Worm (Caenorhabditis elegans): ENCODE results near the gene nhr-102.

- TF ChIP-seq pha-4 (tag; optimal IDR thresholded peaks at IDR 0.05) (no peak), nhr-237 (tag; optimal IDR thresholded peaks at IDR 0.05) (no peak), elt-3 (tag; optimal IDR thresholded peaks at IDR 0.05) (no peak), snpc-4 (tag; optimal IDR thresholded peaks at IDR 0.05) (no peak), nhr-76 (tag; optimal IDR thresholded peaks at IDR 0.05) (no peak), nhr-12 (tag; optimal IDR thresholded peaks at IDR 0.05) (no peak), unc-39 (tag; optimal IDR thresholded peaks at IDR 0.05) (no peak), hlh-1 (tag; optimal IDR thresholded peaks at IDR 0.05) (no peak), nhr-28 (tag; optimal IDR thresholded peaks at IDR 0.05) (no peak), ztf-11 (tag; optimal IDR thresholded peaks at IDR 0.05) (no peak), sptf-1 (tag; optimal IDR thresholded peaks at IDR 0.05) (no peak), ces-1 (GFP tag; optimal IDR thresholded peaks at IDR 0.05) (no peak)
Measured at ce11 chrV:15833622-15834021, 42.6 kb downstream of the nhr-102 start, which contains the start of gene srbc-54.
